Fruit fly (Drosophila melanogaster): ENCODE results near the gene Ugt35B1.

dm6 chr3R:11197389-11197716, 27.3 kb upstream of the Ugt35B1 start, which contains the start of gene cu:
- TF ChIP-seq Myc (optimal IDR thresholded peaks at IDR 0.05) (no peak), psq (optimal IDR thresholded peaks at IDR 0.05) (no peak), insv (optimal IDR thresholded peaks at IDR 0.05) (no peak)
